Fruit fly (Drosophila melanogaster) whole organism, pupa: ENCODE results near the gene Gapdh2.

Experiments used
- CG10348 ChIP-seq: fragments of 200-800 bp; sonication (Bioruptor generic); IDR thresholded peaks from 2 replicates; pipeline ENCODE4 v1.3.6; 2022; ENCODE audit warnings: missing biosample characterization, missing genetic modification characterization
- CG12605 ChIP-seq: fragments of 200-800 bp; sonication (Bioruptor generic); IDR thresholded peaks from 2 replicates; pipeline ENCODE4 v1.3.6; 2022; ENCODE audit warnings: missing biosample characterization, missing genetic modification characterization
- CG13204 ChIP-seq: fragments of 200-800 bp; sonication (Bioruptor generic); optimal IDR thresholded peaks from 2 replicates; lab custom pipeline; 2018; ENCODE audit warnings: missing biosample characterization, mild to moderate bottlenecking, missing genetic modification characterization, moderate library complexity
- CG14655 ChIP-seq: fragments of 200-800 bp; sonication (Bioruptor generic); optimal IDR thresholded peaks from 3 replicates; lab custom pipeline; 2017; ENCODE audit warnings: mild to moderate bottlenecking, missing biosample characterization, missing genetic modification reagents, missing genetic modification characterization
- CG15710 ChIP-seq: fragments of 200-800 bp; sonication (Bioruptor generic); optimal IDR thresholded peaks from 2 replicates; lab custom pipeline; 2018; ENCODE audit warnings: missing biosample characterization, mild to moderate bottlenecking, missing genetic modification characterization, moderate library complexity
- CG17806 ChIP-seq: fragments of 200-800 bp; sonication (Bioruptor generic); optimal IDR thresholded peaks from 2 replicates; lab custom pipeline; 2018; ENCODE audit warnings: missing biosample characterization, mild to moderate bottlenecking, missing genetic modification characterization, moderate library complexity
- CG32121 ChIP-seq: fragments of 200-800 bp; sonication (Bioruptor generic); IDR thresholded peaks from 2 replicates; pipeline ENCODE4 v1.3.6; 2022; ENCODE audit warnings: missing biosample characterization, missing genetic modification characterization
- CG34367 ChIP-seq: fragments of 200-800 bp; sonication (Bioruptor generic); optimal IDR thresholded peaks from 2 replicates; lab custom pipeline; 2018; ENCODE audit warnings: missing biosample characterization, mild to moderate bottlenecking, missing genetic modification characterization
- CG4496 ChIP-seq: fragments of 200-800 bp; sonication (Bioruptor generic); IDR thresholded peaks from 3 replicates; pipeline ENCODE4 v1.3.6; 2022; ENCODE audit warnings: missing biosample characterization, missing genetic modification characterization
- CG8159 ChIP-seq: fragments of 200-800 bp; sonication (Bioruptor generic); optimal IDR thresholded peaks from 3 replicates; lab custom pipeline; 2018; ENCODE audit warnings: missing biosample characterization, mild to moderate bottlenecking, missing genetic modification characterization, moderate library complexity
- CG8301 ChIP-seq: fragments of 200-800 bp; sonication (Bioruptor generic); optimal IDR thresholded peaks from 2 replicates; lab custom pipeline; 2018; ENCODE audit warnings: missing biosample characterization, mild to moderate bottlenecking, missing genetic modification characterization
- CG9948 ChIP-seq: fragments of 200-800 bp; sonication (Bioruptor generic); optimal IDR thresholded peaks from 2 replicates; lab custom pipeline; 2018; ENCODE audit warnings: missing biosample characterization, mild to moderate bottlenecking, missing genetic modification characterization, moderate library complexity
- D1 ChIP-seq: fragments of 200-800 bp; sonication (Bioruptor generic); optimal IDR thresholded peaks from 2 replicates; lab custom pipeline; 2018; ENCODE audit warnings: missing biosample characterization, mild to moderate bottlenecking, missing genetic modification characterization, moderate library complexity
- EcR ChIP-seq: fragments of 200-800 bp; sonication (Bioruptor generic); optimal IDR thresholded peaks from 3 replicates; lab custom pipeline; 2019; ENCODE audit warnings: missing biosample characterization, missing genetic modification characterization, mild to moderate bottlenecking, moderate library complexity, missing genetic modification reagents
- Ets98B ChIP-seq: fragments of 200-800 bp; sonication (Bioruptor generic); IDR thresholded peaks from 2 replicates; pipeline ENCODE4 v1.3.6; 2022; ENCODE audit warnings: missing biosample characterization, missing genetic modification characterization
- Pif1A ChIP-seq: fragments of 200-800 bp; sonication (Bioruptor generic); optimal IDR thresholded peaks from 3 replicates; lab custom pipeline; 2016; ENCODE audit warnings: missing biosample characterization, missing genetic modification characterization
- Pif1B ChIP-seq: fragments of 200-800 bp; sonication (Bioruptor generic); optimal IDR thresholded peaks from 3 replicates; lab custom pipeline; 2016; ENCODE audit warnings: missing biosample characterization, missing genetic modification characterization
- Snoo ChIP-seq: fragments of 200-800 bp; sonication (Bioruptor generic); optimal IDR thresholded peaks from 3 replicates; lab custom pipeline; 2017; ENCODE audit warnings: missing biosample characterization, mild to moderate bottlenecking, missing genetic modification characterization, inconsistent platforms
- fd96Ca ChIP-seq: fragments of 200-800 bp; sonication (Bioruptor generic); IDR thresholded peaks from 3 replicates; pipeline ENCODE4 v1.3.6; 2022; ENCODE audit warnings: missing biosample characterization, missing genetic modification characterization
- gl ChIP-seq: fragments of 200-800 bp; sonication (Bioruptor generic); optimal IDR thresholded peaks from 2 replicates; lab custom pipeline; 2018; ENCODE audit warnings: missing biosample characterization, mild to moderate bottlenecking, missing genetic modification characterization
- rn ChIP-seq: fragments of 200-800 bp; sonication (Bioruptor generic); IDR thresholded peaks from 2 replicates; pipeline ENCODE4 v1.3.6; 2022; ENCODE audit warnings: missing biosample characterization, missing genetic modification characterization

Gapdh2 gene

DNA sequence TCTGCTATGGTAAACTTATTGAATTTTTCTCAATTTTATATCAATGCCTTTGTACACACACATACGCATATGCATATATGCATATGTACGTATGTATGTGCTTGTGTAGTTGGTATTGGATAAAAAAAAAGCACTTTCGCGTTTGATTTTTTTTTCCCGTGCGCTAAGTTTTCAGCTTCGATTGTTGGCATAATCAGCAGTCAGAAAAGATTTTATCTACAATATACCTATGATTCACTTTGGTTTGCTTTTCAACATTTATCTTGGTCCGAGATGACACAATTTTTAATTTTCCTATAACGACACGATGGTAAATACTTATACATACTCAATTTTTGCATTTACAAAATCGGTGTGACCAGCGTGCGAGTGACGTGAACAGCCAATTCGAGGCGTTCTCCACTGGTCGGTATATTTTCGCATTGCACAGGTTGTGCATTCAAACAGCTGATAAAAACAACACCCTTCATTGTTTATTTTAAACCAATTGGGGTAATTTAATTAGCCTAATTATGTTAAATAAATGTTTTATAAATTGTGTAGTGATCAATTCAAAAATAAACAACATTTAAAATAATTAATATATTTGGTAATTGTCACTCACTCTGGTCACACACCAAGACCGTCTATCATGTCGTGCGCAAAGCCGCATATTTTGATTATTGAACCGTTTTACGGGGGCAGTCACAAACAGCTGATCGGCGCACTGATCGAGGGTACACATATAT is 15.0 kb upstream of the Gapdh2 start, which contains the start of the genes UBL3 and CG15914:
Gene UBL3, minus strand, starts transcription at position 361 of the 728 bp plus-strand sequence.
Gene CG15914, plus strand, starts transcription at position 607 of the 728 bp plus-strand sequence.
- TF ChIP-seq Pif1B (GFP tag; lab: Kevin White, UChicago) (peak; percentile 25), CG12605 (GFP tag; lab: Robert Waterston, UW) (no peak)
- TF ChIP-seq, all 21 proteins: peak for 1

DNA sequence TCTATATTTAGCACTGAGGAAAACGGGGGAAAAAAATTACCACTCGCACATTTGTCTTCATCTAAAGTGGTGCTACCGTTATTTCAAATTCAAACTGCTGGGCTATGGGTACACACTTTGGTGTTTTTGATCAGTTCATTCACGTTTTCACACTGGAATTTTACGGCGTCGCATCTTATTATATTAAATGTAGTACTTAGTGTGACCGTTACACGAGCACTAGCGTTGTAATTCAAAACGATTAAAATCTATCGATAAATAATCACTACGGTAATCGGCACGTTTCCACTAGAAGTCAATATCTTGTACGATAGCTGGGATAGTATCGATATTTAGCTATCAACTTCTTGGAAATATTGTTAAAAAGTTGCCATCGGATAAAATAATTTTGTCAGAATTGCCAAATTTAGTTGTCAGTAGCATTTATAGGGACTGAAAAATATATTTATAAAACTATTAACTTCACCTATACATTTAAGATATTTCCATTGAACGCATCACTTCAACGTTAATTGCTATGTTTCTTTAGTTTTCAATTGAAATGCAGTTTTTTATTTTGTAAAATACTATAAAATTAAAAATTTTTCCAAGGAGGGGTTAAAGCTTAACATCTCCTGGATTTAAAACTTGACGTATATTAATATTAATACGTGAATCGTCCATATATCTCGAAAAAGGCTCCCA is 10.2 kb upstream of the Gapdh2 start, which contains the start of the genes CG46440 and Myb:
Gene CG46440, minus strand, starts transcription at position 223 of the 684 bp plus-strand sequence.
Gene Myb, minus strand, starts transcription at position 223 of the 684 bp plus-strand sequence.
- TF ChIP-seq fd96Ca (no peak), CG34367 (tag; lab: Kevin White, UChicago) (no peak), CG4496 (GFP tag; lab: Robert Waterston, UW) (0 out of 3 replicates have a peak, but pooled peaks have one; percentile 29), Ets98B (GFP tag; lab: Robert Waterston, UW) (0 out of 2 replicates have a peak, but pooled peaks have one; percentile 7)
- TF ChIP-seq, all 21 proteins: peak for 2

DNA sequence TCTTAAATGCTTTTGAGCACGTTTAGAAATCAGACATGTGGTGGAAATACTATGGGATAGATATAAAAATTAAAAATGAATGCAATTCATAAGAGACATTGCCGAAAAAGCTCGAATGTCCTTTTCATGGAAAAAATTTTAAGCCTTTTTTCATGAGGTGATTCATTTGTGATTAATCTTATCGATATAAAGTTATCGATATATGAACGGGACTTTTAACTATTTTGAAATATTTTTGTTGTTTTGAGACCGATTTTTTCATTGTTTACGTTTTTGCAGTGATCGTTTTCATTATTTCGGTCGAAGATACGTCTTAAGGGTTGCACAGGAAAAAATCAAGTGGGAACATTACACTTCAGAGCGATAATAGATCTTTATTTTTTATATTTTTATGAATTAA is 8.6 kb upstream of the Gapdh2 start, which contains the start of gene AlkB:
Gene AlkB, minus strand, starts transcription at position 101 of the 400 bp plus-strand sequence.
- TF ChIP-seq CG8159 (no peak), fd96Ca (no peak), Pif1A (GFP tag; lab: Kevin White, UChicago) (no peak), Pif1B (GFP tag; lab: Kevin White, UChicago) (no peak)

dm6 chrX:15859869-15860268 is 8.1 kb upstream of the Gapdh2 start, which contains the start of gene Gbeta13F:
Gene Gbeta13F (plus strand): TSS chrX:15860115.
- TF ChIP-seq CG4496 (GFP tag; lab: Robert Waterston, UW) (peak; percentile 33; the same call in 2 of the 3 replicates), Pif1B (GFP tag; lab: Kevin White, UChicago) (no peak)

DNA sequence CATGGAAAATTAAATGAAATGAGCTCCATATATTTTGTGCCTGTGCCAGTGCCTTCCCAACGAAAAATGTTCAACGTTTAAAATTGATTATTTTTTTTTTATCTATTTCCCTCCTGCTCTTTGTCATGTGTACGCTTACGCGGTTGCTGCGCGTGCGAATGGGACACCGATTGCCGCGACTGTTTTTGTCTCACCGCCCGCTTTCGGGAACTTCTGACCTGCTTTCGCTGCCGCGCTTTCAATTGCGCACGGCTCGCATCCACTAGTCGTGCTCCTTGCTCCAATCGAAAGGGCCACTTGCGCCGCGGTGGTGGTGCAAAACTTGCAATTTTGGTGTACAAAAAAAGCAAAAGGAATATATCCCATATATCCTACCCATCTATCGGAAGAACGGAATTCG is 7.5 kb upstream of the Gapdh2 start:
- no peak for TF ChIP-seq CG10348 (GFP tag; lab: Robert Waterston, UW)
- TF ChIP-seq CG8159: peak; percentile 52
- peak; percentile 63 for TF ChIP-seq CG14655 (GFP tag; lab: Kevin White, UChicago)
- peak; percentile 84 for TF ChIP-seq CG4496 (GFP tag; lab: Robert Waterston, UW)
- TF ChIP-seq CG34367 (tag; lab: Kevin White, UChicago): peak; percentile 60
- peak; percentile 24 for TF ChIP-seq CG9948 (tag; lab: Kevin White, UChicago)
- peak; percentile 64 for TF ChIP-seq Pif1B (GFP tag; lab: Kevin White, UChicago)
- peak; percentile 58 for TF ChIP-seq CG15710 (tag; lab: Kevin White, UChicago)
- peak; percentile 75 for TF ChIP-seq Ets98B (GFP tag; lab: Robert Waterston, UW)
- peak; percentile 59 for TF ChIP-seq CG13204 (GFP tag; lab: Kevin White, UChicago)
- peak; percentile 51 for TF ChIP-seq Pif1A (GFP tag; lab: Kevin White, UChicago)
- TF ChIP-seq CG17806 (tag; lab: Kevin White, UChicago): peak; percentile 27
- TF ChIP-seq Snoo (tag; lab: Kevin White, UChicago): peak; percentile 28
- TF ChIP-seq D1 (tag; lab: Kevin White, UChicago): no peak
- no peak for TF ChIP-seq fd96Ca
- peak; percentile 49 for TF ChIP-seq gl
- TF ChIP-seq rn (GFP tag; lab: Robert Waterston, UW): 0 out of 2 replicates have a peak, but pooled peaks have one; percentile 42
- TF ChIP-seq EcR (GFP tag; lab: Kevin White, UChicago): peak; percentile 45
- peak; percentile 31; the same call in 1 of the 2 replicates for TF ChIP-seq CG12605 (GFP tag; lab: Robert Waterston, UW)
- peak; percentile 76 for TF ChIP-seq CG32121 (GFP tag; lab: Robert Waterston, UW)
- TF ChIP-seq CG8301 (tag; lab: Kevin White, UChicago): peak; percentile 24

dm6 chrX:15866032-15866431 is 1.9 kb upstream of the Gapdh2 start:
- TF ChIP-seq CG34367 (tag; lab: Kevin White, UChicago) (no peak), fd96Ca (no peak), CG4496 (GFP tag; lab: Robert Waterston, UW) (no peak), CG9948 (tag; lab: Kevin White, UChicago) (no peak), CG14655 (GFP tag; lab: Kevin White, UChicago) (no peak), Snoo (tag; lab: Kevin White, UChicago) (no peak), EcR (GFP tag; lab: Kevin White, UChicago) (no peak), gl (no peak), Ets98B (GFP tag; lab: Robert Waterston, UW) (no peak)
